Worm (Caenorhabditis elegans): ENCODE measurements around the gene msrp-5.

DNA sequence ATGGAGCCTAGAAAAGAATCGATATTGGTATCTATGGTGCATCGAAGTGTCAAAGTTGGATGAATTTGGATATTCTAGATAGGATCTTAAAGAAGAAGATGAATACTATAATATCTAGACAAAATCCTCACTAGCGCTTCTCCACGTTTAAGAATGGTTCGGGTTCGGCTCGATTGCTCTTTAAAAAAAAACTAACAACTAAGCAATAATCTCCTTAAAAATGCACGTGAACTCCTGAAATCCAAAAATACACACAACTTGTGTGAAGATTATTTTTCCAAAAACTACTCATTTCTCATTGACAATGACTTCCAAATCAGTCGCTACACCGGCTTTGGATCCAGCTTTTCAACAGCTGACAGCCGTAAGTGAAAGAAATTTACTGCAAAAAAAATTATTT lies 14.4 kb downstream of the msrp-5 start, which contains the start of gene D2062.1:
- TF ChIP-seq elt-1 (tag; optimal IDR thresholded peaks at IDR 0.05; ENCODE audit: borderline replicate concordance, insufficient read depth) (no peak), blmp-1 (tag; optimal IDR thresholded peaks at IDR 0.05) (no peak), lin-13 (tag; optimal IDR thresholded peaks at IDR 0.05) (no peak), snpc-4 (tag; optimal IDR thresholded peaks at IDR 0.05) (no peak), ham-2 (GFP tag; optimal IDR thresholded peaks at IDR 0.05) (no peak), mls-2 (tag; optimal IDR thresholded peaks at IDR 0.05) (no peak), unc-62 (GFP tag; optimal IDR thresholded peaks at IDR 0.05) (no peak), nhr-237 (tag; optimal IDR thresholded peaks at IDR 0.05) (no peak), flh-1 (GFP tag; optimal IDR thresholded peaks at IDR 0.05) (no peak), lsy-2 (tag; optimal IDR thresholded peaks at IDR 0.05) (no peak), M03D4.4 (tag; optimal IDR thresholded peaks at IDR 0.05) (no peak), drap-1 (GFP tag; optimal IDR thresholded peaks at IDR 0.05) (no peak), ztf-11 (tag; optimal IDR thresholded peaks at IDR 0.05) (no peak), nhr-28 (tag; optimal IDR thresholded peaks at IDR 0.05) (no peak)

Measured in whole organism, mixed stage, embryonic.